Fruit fly (Drosophila melanogaster) whole organism, embryonic: ENCODE results near the gene Hsp83.

Experiments
- Antp ChIP-seq: fragments of 200-800 bp; sonication (Bioruptor generic); optimal IDR thresholded peaks from 3 replicates; lab custom pipeline; 2016; ENCODE audit warnings: missing biosample characterization, missing genetic modification characterization
- CG10267 ChIP-seq: fragments of 200-800 bp; sonication (Bioruptor generic); optimal IDR thresholded peaks from 2 replicates; lab custom pipeline; 2018; ENCODE audit warnings: missing biosample characterization, mild to moderate bottlenecking, missing genetic modification characterization, moderate library complexity
- CG11085 ChIP-seq: fragments of 200-800 bp; sonication (Bioruptor generic); IDR thresholded peaks from 2 replicates; pipeline ENCODE4 v1.3.6; 2022; ENCODE audit warnings: missing biosample characterization, missing genetic modification characterization
- CG12104 ChIP-seq: fragments of 200-800 bp; sonication (Bioruptor generic); optimal IDR thresholded peaks from 3 replicates; lab custom pipeline; 2016; ENCODE audit warnings: missing biosample characterization, missing genetic modification characterization
- CG12155 ChIP-seq: fragments of 200-800 bp; sonication (Bioruptor generic); optimal IDR thresholded peaks from 3 replicates; lab custom pipeline; 2016; ENCODE audit warnings: missing biosample characterization, missing genetic modification characterization
- CG12769 ChIP-seq: fragments of 200-800 bp; sonication (Bioruptor generic); optimal IDR thresholded peaks from 2 replicates; lab custom pipeline; 2019; ENCODE audit warnings: missing biosample characterization, mild to moderate bottlenecking, missing genetic modification characterization, moderate library complexity
- CG15011 ChIP-seq: fragments of 200-800 bp; sonication (Bioruptor generic); optimal IDR thresholded peaks from 3 replicates; lab custom pipeline; 2018; ENCODE audit warnings: missing biosample characterization, mild to moderate bottlenecking, missing genetic modification characterization
- CG17328 ChIP-seq: fragments of 200-800 bp; sonication (Bioruptor generic); IDR thresholded peaks from 2 replicates; pipeline ENCODE4 v1.3.6; 2022; ENCODE audit warnings: missing biosample characterization, missing genetic modification characterization
- CG17385 ChIP-seq: fragments of 200-800 bp; sonication (Bioruptor generic); optimal IDR thresholded peaks from 3 replicates; lab custom pipeline; 2018; ENCODE audit warnings: missing biosample characterization, mild to moderate bottlenecking, missing genetic modification characterization
- CG18476 ChIP-seq: fragments of 200-800 bp; sonication (Bioruptor generic); optimal IDR thresholded peaks from 2 replicates; lab custom pipeline; 2016; ENCODE audit warnings: missing biosample characterization, mild to moderate bottlenecking, missing genetic modification characterization
- CG18619 ChIP-seq: fragments of 200-800 bp; sonication (Bioruptor generic); optimal IDR thresholded peaks from 3 replicates; lab custom pipeline; 2017; ENCODE audit warnings: missing biosample characterization, mild to moderate bottlenecking, missing genetic modification characterization
- CG2889 ChIP-seq: fragments of 200-800 bp; sonication (Bioruptor generic); IDR thresholded peaks from 3 replicates; pipeline ENCODE4 v1.3.6; 2022; ENCODE audit warnings: missing biosample characterization, missing genetic modification characterization
- CG34422 ChIP-seq: fragments of 200-800 bp; sonication (Bioruptor generic); IDR thresholded peaks from 3 replicates; pipeline ENCODE4 v1.3.6; 2022; ENCODE audit warnings: missing biosample characterization, missing genetic modification characterization
- CG4424 ChIP-seq: fragments of 200-800 bp; sonication (Bioruptor generic); optimal IDR thresholded peaks from 3 replicates; lab custom pipeline; 2016; ENCODE audit warnings: missing biosample characterization, missing genetic modification characterization
- CG4820 ChIP-seq: fragments of 200-800 bp; sonication (Bioruptor generic); optimal IDR thresholded peaks from 3 replicates; lab custom pipeline; 2016; ENCODE audit warnings: missing biosample characterization, missing genetic modification characterization
- CG6683 ChIP-seq: fragments of 200-800 bp; sonication (Bioruptor generic); optimal IDR thresholded peaks from 2 replicates; lab custom pipeline; 2017; ENCODE audit warnings: missing biosample characterization, mild to moderate bottlenecking, missing genetic modification characterization, missing genetic modification reagents
- CG6689 ChIP-seq: fragments of 200-800 bp; sonication (Bioruptor generic); IDR thresholded peaks from 2 replicates; pipeline ENCODE4 v1.3.6; 2022; ENCODE audit warnings: missing biosample characterization, missing genetic modification characterization
- CG6765 ChIP-seq: fragments of 200-800 bp; sonication (Bioruptor generic); optimal IDR thresholded peaks from 3 replicates; lab custom pipeline; 2017; ENCODE audit warnings: missing biosample characterization, mild to moderate bottlenecking, missing genetic modification characterization
- CG8388 ChIP-seq: fragments of 200-800 bp; sonication (Bioruptor generic); optimal IDR thresholded peaks from 2 replicates; lab custom pipeline; 2019; ENCODE audit warnings: missing biosample characterization, mild to moderate bottlenecking, missing genetic modification characterization, moderate library complexity
- CG9817 ChIP-seq: fragments of 200-800 bp; sonication (Bioruptor generic); optimal IDR thresholded peaks from 2 replicates; lab custom pipeline; 2018; ENCODE audit warnings: missing biosample characterization, mild to moderate bottlenecking, missing genetic modification characterization, moderate library complexity
- CHES-1-like ChIP-seq: fragments of 200-800 bp; sonication (Bioruptor generic); optimal IDR thresholded peaks from 2 replicates; lab custom pipeline; 2016; ENCODE audit warnings: missing biosample characterization, missing genetic modification characterization
- Camta ChIP-seq: fragments of 200-800 bp; sonication (Bioruptor generic); optimal IDR thresholded peaks from 2 replicates; lab custom pipeline; 2016; ENCODE audit warnings: missing biosample characterization, missing genetic modification characterization
- Dad ChIP-seq: fragments of 200-800 bp; sonication (Bioruptor generic); optimal IDR thresholded peaks from 3 replicates; lab custom pipeline; 2016; ENCODE audit warnings: missing biosample characterization, missing genetic modification characterization
- Drgx ChIP-seq: fragments of 200-800 bp; sonication (Bioruptor generic); IDR thresholded peaks from 2 replicates; pipeline ENCODE4 v1.3.6; 2022; ENCODE audit warnings: missing biosample characterization, missing genetic modification characterization
- Eip74EF ChIP-seq, 2 experiments: fragments of 200-800 bp in 1 of 2; fragments of >200 bp in 1 of 2; sonication (Bioruptor generic) in 1 of 2; optimal IDR thresholded peaks; 2 replicates each; lab custom pipeline; 2017 to 2019; ENCODE audit warnings: missing biosample characterization in 2 of 2, missing genetic modification characterization in 2 of 2, mild to moderate bottlenecking in 1 of 2, moderate library complexity in 1 of 2
- Hsf ChIP-seq: fragments of 200-800 bp; sonication (Bioruptor generic); optimal IDR thresholded peaks from 3 replicates; lab custom pipeline; 2016; ENCODE audit warnings: missing biosample characterization, missing genetic modification characterization
- Myb ChIP-seq: fragments of 200-800 bp; sonication (Bioruptor generic); optimal IDR thresholded peaks from 2 replicates; lab custom pipeline; 2016; ENCODE audit warnings: missing biosample characterization, missing genetic modification characterization
- NC2β ChIP-seq: fragments of 200-800 bp; sonication (Bioruptor generic); optimal IDR thresholded peaks from 2 replicates; lab custom pipeline; 2016; ENCODE audit warnings: missing biosample characterization, missing genetic modification characterization
- NfI ChIP-seq: fragments of 200-800 bp; sonication (Bioruptor generic); optimal IDR thresholded peaks from 3 replicates; lab custom pipeline; 2018; ENCODE audit warnings: missing biosample characterization, mild to moderate bottlenecking, missing genetic modification characterization, moderate library complexity
- Tbp ChIP-seq: fragments of >200 bp; optimal IDR thresholded peaks from 2 replicates; lab custom pipeline; 2018; ENCODE audit warnings: missing biosample characterization, missing genetic modification characterization
- ci ChIP-seq: fragments of 200-800 bp; sonication (Bioruptor generic); IDR thresholded peaks from 3 replicates; pipeline ENCODE4 v1.3.6; 2022; ENCODE audit warnings: missing biosample characterization, missing genetic modification characterization
- cwo ChIP-seq: fragments of 200-800 bp; sonication (Bioruptor generic); optimal IDR thresholded peaks from 3 replicates; lab custom pipeline; 2017; ENCODE audit warnings: missing biosample characterization, missing genetic modification characterization, mild to moderate bottlenecking, moderate library complexity, missing genetic modification reagents
- disco-r ChIP-seq: fragments of 200-800 bp; sonication (Bioruptor generic); optimal IDR thresholded peaks from 2 replicates; lab custom pipeline; 2016; ENCODE audit warnings: missing biosample characterization, missing genetic modification characterization
- dm ChIP-seq: fragments of 200-800 bp; sonication (Bioruptor generic); optimal IDR thresholded peaks from 3 replicates; lab custom pipeline; 2016; ENCODE audit warnings: missing biosample characterization, missing genetic modification characterization
- eyg ChIP-seq: fragments of 200-800 bp; sonication (Bioruptor generic); optimal IDR thresholded peaks from 3 replicates; lab custom pipeline; 2016; ENCODE audit warnings: missing biosample characterization, missing genetic modification characterization
- fd64A ChIP-seq: fragments of 200-800 bp; sonication (Bioruptor generic); optimal IDR thresholded peaks from 3 replicates; lab custom pipeline; 2018; ENCODE audit warnings: missing biosample characterization, mild to moderate bottlenecking, missing genetic modification characterization
- hkb ChIP-seq, 2 experiments: fragments of 200-800 bp in 1 of 2; fragments of >200 bp in 1 of 2; sonication (Bioruptor generic) in 1 of 2; IDR thresholded peaks in 1 of 2; optimal IDR thresholded peaks in 1 of 2; 2 replicates each; pipeline versions ENCODE4 v1.3.6 to Lab custom; 2017 to 2022; ENCODE audit warnings: missing biosample characterization in 1 of 2, missing genetic modification characterization in 1 of 2
- knrl ChIP-seq: fragments of 200-800 bp; sonication (Bioruptor generic); IDR thresholded peaks from 3 replicates; pipeline ENCODE4 v1.3.6; 2022; ENCODE audit warnings: missing biosample characterization, missing genetic modification characterization; ENCODE audit not compliant: partially characterized antibody
- lilli ChIP-seq: fragments of 200-800 bp; sonication (Bioruptor generic); optimal IDR thresholded peaks from 3 replicates; lab custom pipeline; 2016; ENCODE audit warnings: missing biosample characterization, missing genetic modification characterization
- nmo ChIP-seq: fragments of 200-800 bp; sonication (Bioruptor generic); optimal IDR thresholded peaks from 2 replicates; lab custom pipeline; 2018; ENCODE audit warnings: missing biosample characterization, mild to moderate bottlenecking, missing genetic modification characterization, moderate library complexity
- rib ChIP-seq: fragments of 200-800 bp; sonication (Bioruptor generic); IDR thresholded peaks from 2 replicates; pipeline ENCODE4 v1.3.6; 2022; ENCODE audit warnings: missing biosample characterization, missing genetic modification characterization
- seq ChIP-seq: fragments of 200-800 bp; sonication (Bioruptor generic); IDR thresholded peaks from 2 replicates; pipeline ENCODE4 v1.3.6; 2022; ENCODE audit warnings: missing biosample characterization, missing genetic modification characterization
- slp2 ChIP-seq: fragments of 200-800 bp; sonication (Bioruptor generic); optimal IDR thresholded peaks from 2 replicates; lab custom pipeline; 2016; ENCODE audit warnings: missing biosample characterization, missing genetic modification characterization
- tap ChIP-seq: fragments of 200-800 bp; optimal IDR thresholded peaks from 3 replicates; lab custom pipeline; 2019; ENCODE audit warnings: missing biosample characterization, mild to moderate bottlenecking, missing genetic modification characterization, moderate library complexity
- tup ChIP-seq: fragments of 200-800 bp; sonication (Bioruptor generic); optimal IDR thresholded peaks from 2 replicates; lab custom pipeline; 2016; ENCODE audit warnings: missing biosample characterization, mild to moderate bottlenecking, missing genetic modification characterization, moderate library complexity
- wek ChIP-seq: fragments of 200-800 bp; sonication (Bioruptor generic); optimal IDR thresholded peaks from 3 replicates; lab custom pipeline; 2018; ENCODE audit warnings: missing biosample characterization, mild to moderate bottlenecking, missing genetic modification characterization, moderate library complexity
- z ChIP-seq: fragments of 200-800 bp; sonication (Bioruptor generic); IDR thresholded peaks from 3 replicates; pipeline ENCODE4 v1.3.6; 2022; ENCODE audit warnings: missing biosample characterization, missing genetic modification characterization

Hsp83 gene

DNA sequence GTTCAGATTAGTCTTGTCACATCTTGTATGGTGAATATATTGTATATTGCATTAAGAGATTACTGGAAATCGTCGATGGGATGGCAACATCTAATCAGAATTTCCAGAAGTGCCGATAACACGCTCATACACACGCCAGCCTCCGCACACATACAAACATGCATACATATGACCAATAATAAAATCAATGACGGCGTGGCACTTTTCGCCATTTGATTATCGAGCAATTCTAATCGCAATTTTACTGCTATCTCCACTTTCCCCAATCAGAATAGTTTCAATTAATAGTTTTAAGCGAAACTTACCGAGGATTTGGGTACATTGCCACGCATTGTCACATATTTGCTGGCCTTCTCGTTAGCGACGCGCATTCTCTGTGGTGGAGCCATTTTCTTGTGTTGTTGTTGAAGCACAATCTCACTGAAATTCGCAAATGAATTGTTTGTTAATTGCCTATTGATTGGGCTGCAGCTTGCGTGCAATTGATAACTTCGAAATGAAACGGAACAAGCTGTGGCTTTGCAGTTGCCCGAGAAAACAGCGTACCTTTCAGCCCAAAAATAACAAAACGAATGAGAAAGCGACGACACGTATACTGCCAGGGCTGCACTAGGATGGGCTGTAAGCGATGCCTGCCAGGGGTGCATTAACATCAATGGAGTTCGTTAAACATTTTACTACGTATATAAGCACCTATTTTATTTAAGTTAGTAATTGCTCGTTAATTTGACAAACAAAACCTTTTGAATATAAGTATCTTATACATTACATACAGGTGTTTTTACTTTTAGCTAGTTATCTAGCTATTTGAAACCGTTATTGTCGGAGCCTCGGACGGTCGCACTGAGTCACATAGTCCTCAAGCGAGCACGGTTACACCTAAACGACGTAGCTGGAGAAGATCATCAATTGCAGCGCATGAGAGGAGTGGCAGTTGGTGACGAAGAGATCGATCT lies 6.0 kb downstream of the Hsp83 start, which contains the start of the genes CG32276 and gry:
Gene CG32276 (minus strand): TSS at position 601 of the 956 bp plus-strand sequence.
Gene gry (plus strand): TSS at position 644 of the 956 bp plus-strand sequence.
- TF ChIP-seq knrl (GFP tag; lab: Robert Waterston, UW) = peak; percentile 62
- TF ChIP-seq CG12104 (GFP tag; lab: Kevin White, UChicago) = peak; percentile 53
- TF ChIP-seq CG2889 (GFP tag; lab: Robert Waterston, UW) = 0 out of 3 replicates have a peak, but pooled peaks have one; percentile 46
- peak; percentile 41 for TF ChIP-seq CG6683
- peak; percentile 66; the same call in 2 of the 3 replicates for TF ChIP-seq ci (GFP tag; lab: Robert Waterston, UW)
- TF ChIP-seq Tbp (GFP tag; lab: Kevin White, UChicago) = peak; percentile 57
- TF ChIP-seq Hsf = peak; percentile 85
- peak; percentile 86 for TF ChIP-seq CG12155 (GFP tag; lab: Kevin White, UChicago)
- TF ChIP-seq CG18619 (GFP tag; lab: Kevin White, UChicago) = peak; percentile 60
- TF ChIP-seq nmo (GFP tag; lab: Kevin White, UChicago) = peak; percentile 84
- peak; percentile 80 for TF ChIP-seq wek
- TF ChIP-seq slp2 (GFP tag; lab: Kevin White, UChicago) = peak; percentile 67
- TF ChIP-seq CHES-1-like (GFP tag; lab: Kevin White, UChicago) = peak; percentile 89
- peak; percentile 71 for TF ChIP-seq CG18476
- peak; percentile 63 for TF ChIP-seq tup
- TF ChIP-seq lilli (GFP tag; lab: Kevin White, UChicago) = peak; percentile 88
- peak; percentile 67 for TF ChIP-seq CG9817 (tag; lab: Kevin White, UChicago)
- no peak for TF ChIP-seq CG15011
- TF ChIP-seq fd64A = no peak
- peak; percentile 85 for TF ChIP-seq CG4424
- TF ChIP-seq CG17328 (GFP tag; lab: Robert Waterston, UW) = peak; percentile 78
- no peak for TF ChIP-seq CG12769 (tag; lab: Kevin White, UChicago)
- peak; percentile 69 for TF ChIP-seq CG6689 (GFP tag; lab: Robert Waterston, UW)
- TF ChIP-seq NfI (GFP tag; lab: Kevin White, UChicago) = peak; percentile 73
- peak; percentile 68 for TF ChIP-seq Dad (GFP tag; lab: Kevin White, UChicago)
- TF ChIP-seq seq = peak; percentile 45; the same call in 1 of the 2 replicates
- TF ChIP-seq disco-r = peak; percentile 80
- TF ChIP-seq CG6765 (GFP tag; lab: Kevin White, UChicago) = no peak
- TF ChIP-seq z = 0 out of 3 replicates have a peak, but pooled peaks have one; percentile 34
- peak; percentile 77 for TF ChIP-seq Myb (GFP tag; lab: Kevin White, UChicago)
- no peak for TF ChIP-seq Eip74EF (GFP tag; optimal IDR thresholded peaks at IDR 0.05; lab: Kevin White, UChicago)
- peak; percentile 82 for TF ChIP-seq CG10267 (tag; lab: Kevin White, UChicago)
- peak; percentile 81 for TF ChIP-seq dm
- TF ChIP-seq CG34422 = peak; percentile 73
- peak; percentile 61 for TF ChIP-seq cwo
- TF ChIP-seq rib (GFP tag; lab: Robert Waterston, UW) = no peak
- TF ChIP-seq Antp = peak; percentile 79
- TF ChIP-seq Camta (GFP tag; lab: Kevin White, UChicago) = peak; percentile 42
- TF ChIP-seq CG8388 (GFP tag; lab: Kevin White, UChicago) = peak; percentile 60
- TF ChIP-seq Drgx (GFP tag; lab: Robert Waterston, UW) = peak; percentile 55; the same call in 1 of the 2 replicates
- TF ChIP-seq NC2β (GFP tag; lab: Kevin White, UChicago) = peak; percentile 84
- TF ChIP-seq eyg (GFP tag; lab: Kevin White, UChicago) = peak; percentile 54
- peak; percentile 64 for TF ChIP-seq CG17385 (GFP tag; lab: Kevin White, UChicago)
- peak; percentile 33 for TF ChIP-seq hkb (optimal IDR thresholded peaks at IDR 0.05; lab: Kevin White, UChicago)
- TF ChIP-seq hkb (GFP tag; IDR thresholded peaks at IDR 0.05; lab: Robert Waterston, UW) = peak; percentile 65
- TF ChIP-seq CG11085 (GFP tag; lab: Robert Waterston, UW) = 0 out of 2 replicates have a peak, but pooled peaks have one; percentile 27
- TF ChIP-seq tap = peak; percentile 63
- peak; percentile 77 for TF ChIP-seq CG4820 (GFP tag; lab: Kevin White, UChicago)
